Fruit fly (Drosophila melanogaster) whole organism, prepupa: Measurements from ENCODE around the gene CG4953.

ENCODE experiments used
- CG10669 ChIP-seq: fragments of 200-800 bp; sonication (Bioruptor generic); optimal IDR thresholded peaks from 3 replicates; lab custom pipeline; 2018; ENCODE audit warnings: missing biosample characterization, mild to moderate bottlenecking, missing genetic modification characterization, moderate library complexity
- CG11294 ChIP-seq: fragments of 200-800 bp; sonication (Bioruptor generic); IDR thresholded peaks from 2 replicates; pipeline ENCODE4 v1.3.6; 2022; ENCODE audit warnings: missing biosample characterization, missing genetic modification characterization
- CG11902 ChIP-seq: fragments of 200-800 bp; sonication (Bioruptor generic); optimal IDR thresholded peaks from 3 replicates; lab custom pipeline; 2016; ENCODE audit warnings: missing biosample characterization, missing genetic modification characterization
- CG15336 ChIP-seq: fragments of 200-800 bp; sonication (Bioruptor generic); IDR thresholded peaks from 2 replicates; pipeline ENCODE4 v1.3.6; 2022; ENCODE audit warnings: missing biosample characterization, missing genetic modification characterization
- CG16779 ChIP-seq: fragments of 200-800 bp; sonication (Bioruptor generic); optimal IDR thresholded peaks from 3 replicates; lab custom pipeline; 2017; ENCODE audit warnings: missing biosample characterization, mild to moderate bottlenecking, missing genetic modification characterization
- CG3032 ChIP-seq: fragments of 200-800 bp; optimal IDR thresholded peaks from 2 replicates; lab custom pipeline; 2019; ENCODE audit warnings: missing biosample characterization, mild to moderate bottlenecking, missing genetic modification characterization, moderate library complexity
- CG31627 ChIP-seq: fragments of 200-800 bp; sonication (Bioruptor generic); optimal IDR thresholded peaks from 3 replicates; lab custom pipeline; 2016; ENCODE audit warnings: missing biosample characterization, missing genetic modification characterization
- CG34406 ChIP-seq: fragments of 200-800 bp; sonication (Bioruptor generic); optimal IDR thresholded peaks from 3 replicates; lab custom pipeline; 2016; ENCODE audit warnings: missing biosample characterization, missing genetic modification characterization
- CG6163 ChIP-seq: fragments of 200-800 bp; sonication (Bioruptor generic); IDR thresholded peaks from 3 replicates; pipeline ENCODE4 v1.3.6; 2022; ENCODE audit warnings: missing biosample characterization, missing genetic modification characterization
- CG6276 ChIP-seq: fragments of 200-800 bp; sonication (Bioruptor generic); optimal IDR thresholded peaks from 2 replicates; lab custom pipeline; 2017; ENCODE audit warnings: missing biosample characterization, mild to moderate bottlenecking, missing genetic modification characterization
- CG6792 ChIP-seq: fragments of 200-800 bp; sonication (Bioruptor generic); optimal IDR thresholded peaks from 3 replicates; lab custom pipeline; 2016; ENCODE audit warnings: missing biosample characterization, missing genetic modification characterization
- CG6808 ChIP-seq: fragments of 200-800 bp; sonication (Bioruptor generic); optimal IDR thresholded peaks from 3 replicates; lab custom pipeline; 2017; ENCODE audit warnings: missing biosample characterization, missing genetic modification characterization, mild to moderate bottlenecking, moderate library complexity, missing genetic modification reagents
- CG6854 ChIP-seq: fragments of 200-800 bp; sonication (Bioruptor generic); optimal IDR thresholded peaks from 2 replicates; lab custom pipeline; 2017; ENCODE audit warnings: missing biosample characterization, mild to moderate bottlenecking, missing genetic modification characterization
- CG7368 ChIP-seq: fragments of 200-800 bp; sonication (Bioruptor generic); optimal IDR thresholded peaks from 3 replicates; lab custom pipeline; 2016; ENCODE audit warnings: missing biosample characterization, missing genetic modification characterization
- CG8119 ChIP-seq: fragments of 200-800 bp; sonication (Bioruptor generic); IDR thresholded peaks from 3 replicates; pipeline ENCODE4 v1.3.6; 2022; ENCODE audit warnings: missing biosample characterization, missing genetic modification characterization
- CG8632 ChIP-seq: fragments of 200-800 bp; sonication (Bioruptor generic); optimal IDR thresholded peaks from 3 replicates; lab custom pipeline; 2016; ENCODE audit warnings: missing biosample characterization, missing genetic modification characterization
- Eip75B ChIP-seq: fragments of 200-800 bp; sonication (Bioruptor generic); optimal IDR thresholded peaks from 3 replicates; lab custom pipeline; 2016; ENCODE audit warnings: missing biosample characterization, missing genetic modification characterization
- Eip78C ChIP-seq: fragments of 200-800 bp; sonication (Bioruptor generic); peaks from one replicate; lab custom pipeline; 2016; ENCODE audit warnings: missing biosample characterization, missing genetic modification characterization
- Ets21C ChIP-seq: fragments of 200-800 bp; sonication (Bioruptor generic); optimal IDR thresholded peaks from 3 replicates; lab custom pipeline; 2016; ENCODE audit warnings: missing biosample characterization, missing genetic modification characterization
- Ets96B ChIP-seq: fragments of 200-800 bp; optimal IDR thresholded peaks from 2 replicates; lab custom pipeline; 2019; ENCODE audit warnings: missing biosample characterization, mild to moderate bottlenecking, missing genetic modification characterization, moderate library complexity
- Hr38 ChIP-seq: sonication (Bioruptor generic); optimal IDR thresholded peaks from 2 replicates; lab custom pipeline; 2016; ENCODE audit warnings: missing biosample characterization, missing genetic modification characterization
- Hr4 ChIP-seq: fragments of 200-800 bp; sonication (Bioruptor generic); optimal IDR thresholded peaks from 3 replicates; lab custom pipeline; 2016; ENCODE audit warnings: missing biosample characterization, missing genetic modification characterization
- Lpt ChIP-seq: fragments of 200-800 bp; sonication (Bioruptor generic); optimal IDR thresholded peaks from 3 replicates; lab custom pipeline; 2016; ENCODE audit warnings: missing biosample characterization, missing genetic modification characterization
- OdsH ChIP-seq: fragments of 200-800 bp; sonication (Bioruptor generic); optimal IDR thresholded peaks from 3 replicates; lab custom pipeline; 2016; ENCODE audit warnings: missing biosample characterization, missing genetic modification characterization
- Sox14 ChIP-seq: fragments of 200-800 bp; sonication (Bioruptor generic); optimal IDR thresholded peaks from 3 replicates; lab custom pipeline; 2016; ENCODE audit warnings: missing biosample characterization, missing genetic modification characterization
- achi ChIP-seq: fragments of 200-800 bp; sonication (Bioruptor generic); optimal IDR thresholded peaks from 3 replicates; lab custom pipeline; 2016; ENCODE audit warnings: missing biosample characterization, missing genetic modification characterization
- acj6 ChIP-seq: fragments of 200-800 bp; sonication (Bioruptor generic); optimal IDR thresholded peaks from 3 replicates; lab custom pipeline; 2016; ENCODE audit warnings: missing biosample characterization, missing genetic modification characterization
- cyc ChIP-seq: fragments of 200-800 bp; sonication (Bioruptor generic); optimal IDR thresholded peaks from 3 replicates; lab custom pipeline; 2016; ENCODE audit warnings: missing biosample characterization, missing genetic modification characterization
- dac ChIP-seq: fragments of 200-800 bp; sonication (Bioruptor generic); optimal IDR thresholded peaks from 2 replicates; lab custom pipeline; 2017; ENCODE audit warnings: missing biosample characterization, mild to moderate bottlenecking, missing genetic modification characterization
- dsx ChIP-seq: fragments of 200-800 bp; optimal IDR thresholded peaks from 3 replicates; lab custom pipeline; 2019; ENCODE audit warnings: missing biosample characterization, mild to moderate bottlenecking, missing genetic modification characterization, moderate library complexity; ENCODE audit not compliant: poor library complexity, severe bottlenecking
- eg ChIP-seq: fragments of 200-800 bp; sonication (Bioruptor generic); IDR thresholded peaks from 3 replicates; pipeline ENCODE4 v1.3.6; 2022; ENCODE audit warnings: missing biosample characterization, missing genetic modification characterization
- esn ChIP-seq: fragments of 200-800 bp; sonication (Bioruptor generic); optimal IDR thresholded peaks from 2 replicates; lab custom pipeline; 2016; ENCODE audit warnings: missing biosample characterization, mild to moderate bottlenecking, missing genetic modification characterization, moderate library complexity
- fd59A ChIP-seq: fragments of 200-800 bp; sonication (Bioruptor generic); optimal IDR thresholded peaks from 2 replicates; lab custom pipeline; 2017; ENCODE audit warnings: missing biosample characterization, mild to moderate bottlenecking, missing genetic modification characterization, missing genetic modification reagents
- fd85E ChIP-seq: fragments of 200-800 bp; sonication (Bioruptor generic); optimal IDR thresholded peaks from 3 replicates; lab custom pipeline; 2016; ENCODE audit warnings: missing biosample characterization, missing genetic modification characterization
- fkh ChIP-seq: fragments of 200-800 bp; sonication (Bioruptor generic); optimal IDR thresholded peaks from 3 replicates; lab custom pipeline; 2017; ENCODE audit warnings: missing biosample characterization, mild to moderate bottlenecking, missing genetic modification characterization, moderate library complexity
- lz ChIP-seq: fragments of 200-800 bp; sonication (Bioruptor generic); optimal IDR thresholded peaks from 3 replicates; lab custom pipeline; 2016; ENCODE audit warnings: missing biosample characterization, missing genetic modification characterization
- salr ChIP-seq, 2 experiments: fragments of 200-800 bp; sonication (Bioruptor generic); optimal IDR thresholded peaks; 3 replicates each; lab custom pipeline; 2016 to 2018; ENCODE audit warnings: missing biosample characterization in 2 of 2, missing genetic modification characterization in 2 of 2, mild to moderate bottlenecking in 1 of 2
- ss ChIP-seq, 2 experiments: fragments of 200-800 bp; sonication (Bioruptor generic); optimal IDR thresholded peaks; 2 replicates in 1 of 2; 3 replicates in 1 of 2; lab custom pipeline; 2017 to 2018; ENCODE audit warnings: mild to moderate bottlenecking in 2 of 2, missing biosample characterization in 2 of 2, missing genetic modification characterization in 2 of 2, moderate library complexity in 1 of 2
- topi ChIP-seq: fragments of 200-800 bp; sonication (Bioruptor generic); optimal IDR thresholded peaks from 3 replicates; lab custom pipeline; 2016; ENCODE audit warnings: missing biosample characterization, missing genetic modification characterization
- vri ChIP-seq: fragments of 200-800 bp; sonication (Bioruptor generic); optimal IDR thresholded peaks from 3 replicates; lab custom pipeline; 2016; ENCODE audit warnings: missing biosample characterization, mild to moderate bottlenecking, missing genetic modification characterization

CG4953 gene

DNA sequence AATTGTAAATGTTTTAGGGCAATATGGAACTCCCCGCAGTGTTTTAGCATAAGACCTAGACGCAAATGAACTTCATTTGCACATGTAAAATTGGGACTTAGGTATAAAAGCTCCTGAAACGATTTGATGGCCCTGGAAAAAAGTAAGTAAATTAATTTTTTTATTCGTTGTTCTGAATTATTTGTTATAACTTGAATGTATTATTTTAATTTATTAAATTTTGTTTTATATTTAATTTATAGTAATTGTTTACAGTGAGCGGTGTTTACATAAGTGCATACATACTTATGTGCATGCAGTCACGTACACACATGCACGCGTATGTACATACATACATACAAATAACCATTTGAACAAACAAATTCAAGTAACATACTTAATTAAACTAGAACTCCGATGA, 9.9 kb downstream of the CG4953 start:
- TF ChIP-seq fd85E (GFP tag; lab: Kevin White, UChicago), result peak; percentile 5
- TF ChIP-seq CG8119, result peak; percentile 70; the same call in 2 of the 3 replicates
- TF ChIP-seq CG15336 (GFP tag; lab: Robert Waterston, UW), result peak; percentile 82
- no peak for TF ChIP-seq topi (GFP tag; lab: Kevin White, UChicago)
- TF ChIP-seq CG7368 (GFP tag; lab: Kevin White, UChicago), result no peak
- TF ChIP-seq Eip78C, result peak; percentile 84
- no peak for TF ChIP-seq CG6808 (GFP tag; lab: Kevin White, UChicago)
- peak; percentile 20 for TF ChIP-seq CG6792 (GFP tag; lab: Kevin White, UChicago)
- TF ChIP-seq Ets96B, result peak; percentile 69
- no peak for TF ChIP-seq OdsH (GFP tag; lab: Kevin White, UChicago)
- peak; percentile 21 for TF ChIP-seq fkh (GFP tag; lab: Kevin White, UChicago)
- TF ChIP-seq CG6854, result peak; percentile 37
- no peak for TF ChIP-seq salr (GFP tag; optimal IDR thresholded peaks at IDR 0.05; lab: Kevin White, UChicago)
- TF ChIP-seq CG31627 (GFP tag; lab: Kevin White, UChicago), result no peak
- peak; percentile 32 for TF ChIP-seq acj6 (GFP tag; lab: Kevin White, UChicago)
- TF ChIP-seq CG3032 (tag; lab: Kevin White, UChicago), result peak; percentile 67
- peak; percentile 42; the same call in 1 of the 2 replicates for TF ChIP-seq CG11294
- TF ChIP-seq Lpt, result no peak
- TF ChIP-seq CG8632 (GFP tag; lab: Kevin White, UChicago), result peak; percentile 42

dm6 chr2L:10276846-10277245, 10.3 kb downstream of the CG4953 start:
- TF ChIP-seq Eip78C (peak; percentile 84), CG11902 (GFP tag; lab: Kevin White, UChicago) (peak; percentile 3), fd59A (GFP tag; lab: Kevin White, UChicago) (peak; percentile 6), Hr38 (peak; percentile 10), cyc (peak; percentile 56), Hr4 (GFP tag; lab: Kevin White, UChicago) (peak; percentile 42), CG34406 (GFP tag; lab: Kevin White, UChicago) (peak; percentile 29), lz (GFP tag; lab: Kevin White, UChicago) (peak; percentile 59), achi (GFP tag; lab: Kevin White, UChicago) (peak; percentile 58), acj6 (GFP tag; lab: Kevin White, UChicago) (peak; percentile 31), esn (GFP tag; lab: Kevin White, UChicago) (peak; percentile 74), Eip75B (GFP tag; lab: Kevin White, UChicago) (peak; percentile 66), ss (GFP tag; optimal IDR thresholded peaks at IDR 0.05; lab: Kevin White, UChicago) (no peak), Ets21C (GFP tag; lab: Kevin White, UChicago) (peak; percentile 21), topi (GFP tag; lab: Kevin White, UChicago) (peak; percentile 43), dsx (GFP tag; lab: Kevin White, UChicago) (no peak), CG16779 (tag; lab: Kevin White, UChicago) (no peak), CG10669 (GFP tag; lab: Kevin White, UChicago) (peak; percentile 8), CG11294 (no peak), dac (GFP tag; lab: Kevin White, UChicago) (peak; percentile 37), CG8632 (GFP tag; lab: Kevin White, UChicago) (peak; percentile 22), CG6276 (GFP tag; lab: Kevin White, UChicago) (no peak), Sox14 (GFP tag; lab: Kevin White, UChicago) (peak; percentile 85), OdsH (GFP tag; lab: Kevin White, UChicago) (peak; percentile 63), CG6163 (GFP tag; lab: Robert Waterston, UW) (no peak; the same call in 1 of the 3 replicates), fd85E (GFP tag; lab: Kevin White, UChicago) (no peak), CG6792 (GFP tag; lab: Kevin White, UChicago) (peak; percentile 27), Lpt (no peak), eg (GFP tag; lab: Robert Waterston, UW) (no peak; the same call in 2 of the 3 replicates), vri (GFP tag; lab: Kevin White, UChicago) (peak; percentile 51), CG31627 (GFP tag; lab: Kevin White, UChicago) (peak; percentile 72)
- TF ChIP-seq, all 60 proteins: peak for 22
